Worm (Caenorhabditis elegans) whole organism, mixed stage, embryonic: ENCODE results near the gene ztf-17.

Source experiments
- M03D4.4 ChIP-seq: sonication (generic microtip); optimal IDR thresholded peaks from 2 replicates; lab custom pipeline; 2017; ENCODE audit warnings: mild to moderate bottlenecking, missing genetic modification characterization, missing compliant biosample characterization
- blmp-1 ChIP-seq: fragments of 150-350 bp; optimal IDR thresholded peaks from 2 replicates; lab custom pipeline; 2014; ENCODE audit warnings: missing biosample characterization, missing genetic modification characterization
- ceh-39 ChIP-seq: fragments of 150-350 bp; optimal IDR thresholded peaks from 2 replicates; lab custom pipeline; 2014; ENCODE audit warnings: missing biosample characterization, missing genetic modification characterization
- ceh-83 ChIP-seq: fragments of 200-800 bp; sonication (Bioruptor generic); optimal IDR thresholded peaks from 2 replicates; lab custom pipeline; 2018; ENCODE audit warnings: mild to moderate bottlenecking, missing genetic modification characterization, missing compliant biosample characterization
- ces-1 ChIP-seq: fragments of 150-350 bp; optimal IDR thresholded peaks from 2 replicates; lab custom pipeline; 2014; ENCODE audit warnings: missing biosample characterization, missing genetic modification reagents, missing genetic modification characterization
- drap-1 ChIP-seq: fragments of 200-800 bp; sonication (Bioruptor generic); optimal IDR thresholded peaks from 3 replicates; lab custom pipeline; 2018; ENCODE audit warnings: mild to moderate bottlenecking, missing genetic modification characterization, missing compliant biosample characterization
- flh-1 ChIP-seq: fragments of 200-800 bp; sonication (Bioruptor generic); optimal IDR thresholded peaks from 2 replicates; lab custom pipeline; 2018; ENCODE audit warnings: mild to moderate bottlenecking, missing genetic modification characterization, moderate library complexity, missing compliant biosample characterization
- ham-2 ChIP-seq: fragments of 200-800 bp; sonication (Bioruptor generic); optimal IDR thresholded peaks from 2 replicates; lab custom pipeline; 2018; ENCODE audit warnings: mild to moderate bottlenecking, missing genetic modification characterization, missing compliant biosample characterization
- hlh-1 ChIP-seq: fragments of 150-350 bp; optimal IDR thresholded peaks from 2 replicates; lab custom pipeline; 2014; ENCODE audit warnings: missing biosample characterization, missing genetic modification reagents, missing genetic modification characterization
- lin-13 ChIP-seq: fragments of 150-350 bp; optimal IDR thresholded peaks from 2 replicates; lab custom pipeline; 2014; ENCODE audit warnings: missing biosample characterization, missing genetic modification characterization
- lin-32 ChIP-seq: fragments of 200-800 bp; sonication (Bioruptor generic); optimal IDR thresholded peaks from 2 replicates; lab custom pipeline; 2018; ENCODE audit warnings: mild to moderate bottlenecking, missing genetic modification characterization, missing compliant biosample characterization
- mab-5 ChIP-seq: fragments of 150-350 bp; optimal IDR thresholded peaks from 2 replicates; lab custom pipeline; 2014; ENCODE audit warnings: missing biosample characterization, missing genetic modification characterization
- mep-1 ChIP-seq: fragments of 150-350 bp; optimal IDR thresholded peaks from 2 replicates; lab custom pipeline; 2017; ENCODE audit warnings: missing biosample characterization, missing genetic modification reagents, missing genetic modification characterization, inconsistent platforms
- mls-2 ChIP-seq: sonication (generic microtip); optimal IDR thresholded peaks from 2 replicates; lab custom pipeline; 2016; ENCODE audit warnings: mild to moderate bottlenecking, missing genetic modification characterization, moderate library complexity, missing compliant biosample characterization
- nhr-12 ChIP-seq: fragments of 150-350 bp; optimal IDR thresholded peaks from 2 replicates; lab custom pipeline; 2014; ENCODE audit warnings: missing biosample characterization, missing genetic modification characterization
- nhr-2 ChIP-seq: fragments of 150-350 bp; optimal IDR thresholded peaks from 2 replicates; lab custom pipeline; 2014; ENCODE audit warnings: missing biosample characterization, missing genetic modification characterization
- nhr-237 ChIP-seq: fragments of 150-350 bp; optimal IDR thresholded peaks from 2 replicates; lab custom pipeline; 2014; ENCODE audit warnings: missing biosample characterization, missing genetic modification characterization
- nhr-28 ChIP-seq: fragments of 150-350 bp; optimal IDR thresholded peaks from 2 replicates; lab custom pipeline; 2014; ENCODE audit warnings: missing biosample characterization, missing genetic modification characterization
- nhr-76 ChIP-seq: sonication (generic microtip); optimal IDR thresholded peaks from 2 replicates; lab custom pipeline; 2017; ENCODE audit warnings: missing biosample characterization, missing genetic modification characterization
- sem-2 ChIP-seq: fragments of 200-800 bp; sonication (Bioruptor generic); optimal IDR thresholded peaks from 2 replicates; lab custom pipeline; 2018; ENCODE audit warnings: mild to moderate bottlenecking, missing genetic modification characterization, missing compliant biosample characterization
- snpc-4 ChIP-seq: fragments of 150-350 bp; optimal IDR thresholded peaks from 2 replicates; lab custom pipeline; 2014; ENCODE audit warnings: missing biosample characterization, missing genetic modification characterization
- sptf-1 ChIP-seq: sonication (generic microtip); optimal IDR thresholded peaks from 2 replicates; lab custom pipeline; 2017; ENCODE audit warnings: mild to moderate bottlenecking, missing genetic modification characterization, moderate library complexity, missing compliant biosample characterization
- unc-120 ChIP-seq: sonication (generic microtip); optimal IDR thresholded peaks from 2 replicates; lab custom pipeline; 2017; ENCODE audit warnings: missing genetic modification characterization, missing compliant biosample characterization; ENCODE audit not compliant: poor library complexity, severe bottlenecking
- unc-62 ChIP-seq: fragments of 150-350 bp; optimal IDR thresholded peaks from 2 replicates; lab custom pipeline; 2014; ENCODE audit warnings: missing biosample characterization, missing genetic modification reagents, missing genetic modification characterization
- ztf-11 ChIP-seq: fragments of 150-350 bp; optimal IDR thresholded peaks from 2 replicates; lab custom pipeline; 2014; ENCODE audit warnings: missing biosample characterization, missing genetic modification characterization

Gene ztf-17

ce11 chrII:7870062-7870461 is at the start of gene ztf-17:
Gene ztf-17 (minus strand): TSS chrII:7870162.
- no peak for TF ChIP-seq unc-120 (tag; lab: Kevin White, UChicago)

ce11 chrII:7911015-7911414 is 41.1 kb upstream of the ztf-17 start, which contains the start of gene ZK675.4:
Gene ZK675.4 (plus strand): TSS chrII:7911315.
- TF ChIP-seq ceh-83 (GFP tag; lab: Kevin White, UChicago) (no peak), lin-32 (GFP tag; lab: Kevin White, UChicago) (no peak), nhr-2 (tag; lab: Kevin White, UChicago) (no peak), flh-1 (GFP tag; lab: Kevin White, UChicago) (no peak), ztf-11 (tag; lab: Kevin White, UChicago) (no peak), mep-1 (tag; lab: Kevin White, UChicago) (no peak), sptf-1 (tag; lab: Kevin White, UChicago) (no peak), ceh-39 (tag; lab: Kevin White, UChicago) (no peak), M03D4.4 (no peak), blmp-1 (tag; lab: Kevin White, UChicago) (no peak), ham-2 (GFP tag; lab: Kevin White, UChicago) (no peak), nhr-12 (no peak), unc-120 (tag; lab: Kevin White, UChicago) (no peak), nhr-237 (no peak)

ce11 chrII:7907539-7907997 is 37.6 kb upstream of the ztf-17 start, which contains the start of gene best-23:
Gene best-23 (minus strand): TSS chrII:7907589.
- no peak for TF ChIP-seq mab-5 (tag; lab: Kevin White, UChicago)
- TF ChIP-seq hlh-1, result peak; percentile 49

- no peak for TF ChIP-seq unc-120 (tag; lab: Kevin White, UChicago)
- TF ChIP-seq mls-2, result no peak
- TF ChIP-seq nhr-2 (tag; lab: Kevin White, UChicago), result no peak
- no peak for TF ChIP-seq M03D4.4
- TF ChIP-seq ceh-39 (tag; lab: Kevin White, UChicago), result no peak
- no peak for TF ChIP-seq mab-5 (tag; lab: Kevin White, UChicago)
- TF ChIP-seq ham-2 (GFP tag; lab: Kevin White, UChicago), result no peak
- TF ChIP-seq ztf-11 (tag; lab: Kevin White, UChicago), result no peak
- no peak for TF ChIP-seq lin-32 (GFP tag; lab: Kevin White, UChicago)
- no peak for TF ChIP-seq sem-2 (GFP tag; lab: Kevin White, UChicago)
Observed at ce11 chrII:7901990-7902389, 32.0 kb upstream of the ztf-17 start.

- TF ChIP-seq mab-5 (tag; lab: Kevin White, UChicago) (no peak), M03D4.4 (no peak), nhr-76 (tag; lab: Kevin White, UChicago) (no peak), ceh-83 (GFP tag; lab: Kevin White, UChicago) (no peak), unc-120 (tag; lab: Kevin White, UChicago) (no peak), drap-1 (GFP tag; lab: Kevin White, UChicago) (no peak), ham-2 (GFP tag; lab: Kevin White, UChicago) (no peak), snpc-4 (no peak), unc-62 (GFP tag; lab: Kevin White, UChicago) (no peak), sem-2 (GFP tag; lab: Kevin White, UChicago) (no peak), flh-1 (GFP tag; lab: Kevin White, UChicago) (no peak), nhr-28 (no peak)
Observed at ce11 chrII:7900762-7901161, 30.8 kb upstream of the ztf-17 start.

ce11 chrII:7900190-7900672 is 30.3 kb upstream of the ztf-17 start, which contains the start of gene rev-1:
Gene rev-1 (plus strand): TSS chrII:7900622.
- TF ChIP-seq ces-1 (GFP tag; lab: Kevin White, UChicago) (peak; percentile 64), flh-1 (GFP tag; lab: Kevin White, UChicago) (no peak)

ce11 chrII:7895190-7895589 is 25.2 kb upstream of the ztf-17 start:
- TF ChIP-seq mab-5 (tag; lab: Kevin White, UChicago) (no peak), ceh-83 (GFP tag; lab: Kevin White, UChicago) (no peak), lin-13 (tag; lab: Kevin White, UChicago) (no peak), unc-62 (GFP tag; lab: Kevin White, UChicago) (peak; percentile 34), ces-1 (GFP tag; lab: Kevin White, UChicago) (no peak)
